Worm (Caenorhabditis elegans) whole organism, mixed stage, embryonic: ENCODE measurements around the gene gpa-1.

Experiments used
- M03D4.4 ChIP-seq: sonication (generic microtip); optimal IDR thresholded peaks from 2 replicates; lab custom pipeline; 2017; ENCODE audit warnings: mild to moderate bottlenecking, missing genetic modification characterization, missing compliant biosample characterization
- bed-3 ChIP-seq: fragments of 200-800 bp; sonication (Bioruptor generic); optimal IDR thresholded peaks from 3 replicates; lab custom pipeline; 2018; ENCODE audit warnings: mild to moderate bottlenecking, missing genetic modification characterization, moderate library complexity, missing compliant biosample characterization
- blmp-1 ChIP-seq: fragments of 150-350 bp; optimal IDR thresholded peaks from 2 replicates; lab custom pipeline; 2014; ENCODE audit warnings: missing biosample characterization, missing genetic modification characterization
- ceh-43 ChIP-seq: fragments of 200-800 bp; sonication (Bioruptor generic); optimal IDR thresholded peaks from 2 replicates; lab custom pipeline; 2018; ENCODE audit warnings: mild to moderate bottlenecking, missing genetic modification characterization, moderate library complexity, missing compliant biosample characterization
- ceh-83 ChIP-seq: fragments of 200-800 bp; sonication (Bioruptor generic); optimal IDR thresholded peaks from 2 replicates; lab custom pipeline; 2018; ENCODE audit warnings: mild to moderate bottlenecking, missing genetic modification characterization, missing compliant biosample characterization
- cnd-1 ChIP-seq: fragments of 200-800 bp; sonication (Bioruptor generic); optimal IDR thresholded peaks from 2 replicates; lab custom pipeline; 2018; ENCODE audit warnings: mild to moderate bottlenecking, missing genetic modification characterization, missing compliant biosample characterization
- drap-1 ChIP-seq: fragments of 200-800 bp; sonication (Bioruptor generic); optimal IDR thresholded peaks from 3 replicates; lab custom pipeline; 2018; ENCODE audit warnings: mild to moderate bottlenecking, missing genetic modification characterization, missing compliant biosample characterization
- elt-1 ChIP-seq: sonication (generic microtip); optimal IDR thresholded peaks from 2 replicates; lab custom pipeline; 2017; ENCODE audit warnings: missing genetic modification characterization, mild to moderate bottlenecking, missing compliant biosample characterization, antibody characterized with exemption, moderate library complexity, borderline replicate concordance; ENCODE audit not compliant: insufficient read depth
- elt-3 ChIP-seq: fragments of 150-350 bp; optimal IDR thresholded peaks from 2 replicates; lab custom pipeline; 2014; ENCODE audit warnings: missing biosample characterization, missing genetic modification characterization
- flh-1 ChIP-seq: fragments of 200-800 bp; sonication (Bioruptor generic); optimal IDR thresholded peaks from 2 replicates; lab custom pipeline; 2018; ENCODE audit warnings: mild to moderate bottlenecking, missing genetic modification characterization, moderate library complexity, missing compliant biosample characterization
- ham-2 ChIP-seq: fragments of 200-800 bp; sonication (Bioruptor generic); optimal IDR thresholded peaks from 2 replicates; lab custom pipeline; 2018; ENCODE audit warnings: mild to moderate bottlenecking, missing genetic modification characterization, missing compliant biosample characterization
- hlh-1 ChIP-seq: fragments of 150-350 bp; optimal IDR thresholded peaks from 2 replicates; lab custom pipeline; 2014; ENCODE audit warnings: missing biosample characterization, missing genetic modification reagents, missing genetic modification characterization
- lin-13 ChIP-seq: fragments of 150-350 bp; optimal IDR thresholded peaks from 2 replicates; lab custom pipeline; 2014; ENCODE audit warnings: missing biosample characterization, missing genetic modification characterization
- lin-32 ChIP-seq: fragments of 200-800 bp; sonication (Bioruptor generic); optimal IDR thresholded peaks from 2 replicates; lab custom pipeline; 2018; ENCODE audit warnings: mild to moderate bottlenecking, missing genetic modification characterization, missing compliant biosample characterization
- lsy-2 ChIP-seq: fragments of 150-350 bp; optimal IDR thresholded peaks from 2 replicates; lab custom pipeline; 2014; ENCODE audit warnings: missing biosample characterization, missing genetic modification characterization
- mab-5 ChIP-seq: fragments of 150-350 bp; optimal IDR thresholded peaks from 2 replicates; lab custom pipeline; 2014; ENCODE audit warnings: missing biosample characterization, missing genetic modification characterization
- mep-1 ChIP-seq: fragments of 150-350 bp; optimal IDR thresholded peaks from 2 replicates; lab custom pipeline; 2017; ENCODE audit warnings: missing biosample characterization, missing genetic modification reagents, missing genetic modification characterization, inconsistent platforms
- mls-2 ChIP-seq: sonication (generic microtip); optimal IDR thresholded peaks from 2 replicates; lab custom pipeline; 2016; ENCODE audit warnings: mild to moderate bottlenecking, missing genetic modification characterization, moderate library complexity, missing compliant biosample characterization
- nhr-12 ChIP-seq: fragments of 150-350 bp; optimal IDR thresholded peaks from 2 replicates; lab custom pipeline; 2014; ENCODE audit warnings: missing biosample characterization, missing genetic modification characterization
- nhr-2 ChIP-seq: fragments of 150-350 bp; optimal IDR thresholded peaks from 2 replicates; lab custom pipeline; 2014; ENCODE audit warnings: missing biosample characterization, missing genetic modification characterization
- nhr-237 ChIP-seq: fragments of 150-350 bp; optimal IDR thresholded peaks from 2 replicates; lab custom pipeline; 2014; ENCODE audit warnings: missing biosample characterization, missing genetic modification characterization
- nhr-28 ChIP-seq: fragments of 150-350 bp; optimal IDR thresholded peaks from 2 replicates; lab custom pipeline; 2014; ENCODE audit warnings: missing biosample characterization, missing genetic modification characterization
- nhr-76 ChIP-seq: sonication (generic microtip); optimal IDR thresholded peaks from 2 replicates; lab custom pipeline; 2017; ENCODE audit warnings: missing biosample characterization, missing genetic modification characterization
- pha-4 ChIP-seq: fragments of 150-350 bp; optimal IDR thresholded peaks from 2 replicates; lab custom pipeline; 2018; ENCODE audit warnings: missing biosample characterization, missing genetic modification reagents, missing genetic modification characterization
- sem-2 ChIP-seq: fragments of 200-800 bp; sonication (Bioruptor generic); optimal IDR thresholded peaks from 2 replicates; lab custom pipeline; 2018; ENCODE audit warnings: mild to moderate bottlenecking, missing genetic modification characterization, missing compliant biosample characterization
- sptf-1 ChIP-seq: sonication (generic microtip); optimal IDR thresholded peaks from 2 replicates; lab custom pipeline; 2017; ENCODE audit warnings: mild to moderate bottlenecking, missing genetic modification characterization, moderate library complexity, missing compliant biosample characterization
- tbx-8 ChIP-seq: fragments of 200-800 bp; sonication (Bioruptor generic); optimal IDR thresholded peaks from 2 replicates; lab custom pipeline; 2018; ENCODE audit warnings: mild to moderate bottlenecking, missing genetic modification characterization, moderate library complexity, missing compliant biosample characterization
- unc-120 ChIP-seq: sonication (generic microtip); optimal IDR thresholded peaks from 2 replicates; lab custom pipeline; 2017; ENCODE audit warnings: missing genetic modification characterization, missing compliant biosample characterization; ENCODE audit not compliant: poor library complexity, severe bottlenecking
- unc-39 ChIP-seq: fragments of 150-350 bp; optimal IDR thresholded peaks from 2 replicates; lab custom pipeline; 2014; ENCODE audit warnings: missing biosample characterization, missing genetic modification characterization
- unc-62 ChIP-seq: fragments of 150-350 bp; optimal IDR thresholded peaks from 2 replicates; lab custom pipeline; 2014; ENCODE audit warnings: missing biosample characterization, missing genetic modification reagents, missing genetic modification characterization
- zip-8 ChIP-seq: fragments of 150-350 bp; optimal IDR thresholded peaks from 2 replicates; lab custom pipeline; 2014; ENCODE audit warnings: missing biosample characterization, missing genetic modification characterization
- ztf-11 ChIP-seq: fragments of 150-350 bp; optimal IDR thresholded peaks from 2 replicates; lab custom pipeline; 2014; ENCODE audit warnings: missing biosample characterization, missing genetic modification characterization

Gene gpa-1

ce11 chrV:11177577-11177976 is at the start of gene gpa-1:
TSS of gene gpa-1 (minus strand) at chrV:11177677.
- TF ChIP-seq ceh-43 (GFP tag; lab: Kevin White, UChicago) (no peak), pha-4 (tag; lab: Kevin White, UChicago) (no peak), elt-3 (tag; lab: Kevin White, UChicago) (no peak), drap-1 (GFP tag; lab: Kevin White, UChicago) (no peak), flh-1 (GFP tag; lab: Kevin White, UChicago) (no peak), blmp-1 (tag; lab: Kevin White, UChicago) (no peak)

ce11 chrV:11225981-11226380 is 48.5 kb upstream of the gpa-1 start, which contains the start of gene bgal-1:
TSS of gene bgal-1 (minus strand) at chrV:11226018.
- TF ChIP-seq unc-39 (no peak), nhr-2 (tag; lab: Kevin White, UChicago) (no peak), cnd-1 (no peak), nhr-28 (tag; lab: Kevin White, UChicago) (no peak), nhr-237 (tag; lab: Kevin White, UChicago) (no peak), lin-13 (no peak), hlh-1 (peak; percentile 68), unc-62 (peak; percentile 84), sptf-1 (tag; lab: Kevin White, UChicago) (no peak)

- TF ChIP-seq ztf-11 (tag; lab: Kevin White, UChicago) (no peak), elt-1 (tag; lab: Kevin White, UChicago) (no peak), unc-120 (tag; lab: Kevin White, UChicago) (no peak), elt-3 (tag; lab: Kevin White, UChicago) (no peak), nhr-237 (tag; lab: Kevin White, UChicago) (no peak), mep-1 (tag; lab: Kevin White, UChicago) (no peak), tbx-8 (GFP tag; lab: Kevin White, UChicago) (no peak), flh-1 (GFP tag; lab: Kevin White, UChicago) (no peak), sptf-1 (tag; lab: Kevin White, UChicago) (no peak), nhr-28 (tag; lab: Kevin White, UChicago) (no peak), hlh-1 (no peak), lsy-2 (tag; lab: Kevin White, UChicago) (no peak), nhr-12 (no peak), bed-3 (GFP tag; lab: Kevin White, UChicago) (no peak), unc-39 (no peak), lin-32 (GFP tag; lab: Kevin White, UChicago) (no peak), ham-2 (GFP tag; lab: Kevin White, UChicago) (no peak), ceh-83 (GFP tag; lab: Kevin White, UChicago) (no peak), zip-8 (tag; lab: Kevin White, UChicago) (no peak)
- TF ChIP-seq, all 35 proteins: peak for 0
These were observed 46.2 kb upstream of the gpa-1 start for ce11 chrV:11223698-11224097.

ce11 chrV:11220936-11221335 is 43.5 kb upstream of the gpa-1 start, which contains the start of gene T19B10.2:
TSS of gene T19B10.2 (plus strand) at chrV:11221302.
- TF ChIP-seq elt-1 (tag; lab: Kevin White, UChicago) (peak; percentile 83), lin-13 (no peak)
- TF ChIP-seq, all 35 proteins: peak for 1

- TF ChIP-seq elt-1 (tag; lab: Kevin White, UChicago) = no peak
- no peak for TF ChIP-seq sem-2
- no peak for TF ChIP-seq unc-39
- no peak for TF ChIP-seq mep-1 (tag; lab: Kevin White, UChicago)
- no peak for TF ChIP-seq ceh-83 (GFP tag; lab: Kevin White, UChicago)
- no peak for TF ChIP-seq elt-3 (tag; lab: Kevin White, UChicago)
- no peak for TF ChIP-seq bed-3 (GFP tag; lab: Kevin White, UChicago)
- TF ChIP-seq nhr-237 (tag; lab: Kevin White, UChicago) = no peak
- TF ChIP-seq M03D4.4 (tag; lab: Kevin White, UChicago) = no peak
- no peak for TF ChIP-seq mls-2 (tag; lab: Kevin White, UChicago)
- no peak for TF ChIP-seq flh-1 (GFP tag; lab: Kevin White, UChicago)
- no peak for TF ChIP-seq ztf-11 (tag; lab: Kevin White, UChicago)
- TF ChIP-seq ceh-43 (GFP tag; lab: Kevin White, UChicago) = no peak
- no peak for TF ChIP-seq drap-1 (GFP tag; lab: Kevin White, UChicago)
- TF ChIP-seq nhr-2 (tag; lab: Kevin White, UChicago) = no peak
- no peak for TF ChIP-seq pha-4 (tag; lab: Kevin White, UChicago)
- TF ChIP-seq nhr-76 (tag; lab: Kevin White, UChicago) = no peak
- TF ChIP-seq mab-5 (tag; lab: Kevin White, UChicago) = no peak
- no peak for TF ChIP-seq lin-13
- TF ChIP-seq cnd-1 = no peak
These were observed 42.9 kb upstream of the gpa-1 start for ce11 chrV:11220415-11220814.
